Fruit fly (Drosophila melanogaster) whole organism, adult: ENCODE data around the gene Prp4k.

ENCODE experiments used
- CG12768 ChIP-seq: fragments of 200-800 bp; sonication (Bioruptor generic); optimal IDR thresholded peaks from 2 replicates; lab custom pipeline; 2017; ENCODE audit warnings: missing biosample characterization, missing genetic modification characterization, mild to moderate bottlenecking, moderate library complexity, missing genetic modification reagents
- CG1620 ChIP-seq: fragments of 200-800 bp; sonication (Bioruptor generic); optimal IDR thresholded peaks from 2 replicates; lab custom pipeline; 2016; ENCODE audit warnings: missing biosample characterization, missing genetic modification characterization
- CG5204 ChIP-seq: fragments of 200-800 bp; sonication (Bioruptor generic); optimal IDR thresholded peaks from 2 replicates; lab custom pipeline; 2016; ENCODE audit warnings: missing biosample characterization, missing genetic modification characterization
- CG7045 ChIP-seq: fragments of 200-800 bp; sonication (Bioruptor generic); optimal IDR thresholded peaks from 2 replicates; lab custom pipeline; 2017; ENCODE audit warnings: missing biosample characterization, mild to moderate bottlenecking, missing genetic modification characterization
- CG7101 ChIP-seq: fragments of 200-800 bp; sonication (Bioruptor generic); optimal IDR thresholded peaks from 2 replicates; lab custom pipeline; 2018; ENCODE audit warnings: missing biosample characterization, mild to moderate bottlenecking, missing genetic modification characterization, moderate library complexity
- Hr96 ChIP-seq: fragments of 200-800 bp; sonication (Bioruptor generic); optimal IDR thresholded peaks from 2 replicates; lab custom pipeline; 2016; ENCODE audit warnings: missing biosample characterization, missing genetic modification characterization
- bab1 ChIP-seq: fragments of 200-800 bp; sonication (Bioruptor generic); optimal IDR thresholded peaks from 3 replicates; lab custom pipeline; 2019; ENCODE audit warnings: missing biosample characterization, mild to moderate bottlenecking, missing genetic modification characterization, moderate library complexity
- cnc ChIP-seq, 2 experiments: fragments of >200 bp; optimal IDR thresholded peaks; 2 replicates each; lab custom pipeline; 2017
- kay ChIP-seq: fragments of 200-800 bp; sonication (Bioruptor generic); peaks from one replicate; lab custom pipeline; 2016; ENCODE audit warnings: missing biosample characterization, missing genetic modification characterization, borderline replicate concordance
- ovo ChIP-seq: fragments of 200-800 bp; sonication (Bioruptor generic); optimal IDR thresholded peaks from 2 replicates; lab custom pipeline; 2016; ENCODE audit warnings: missing biosample characterization, missing genetic modification characterization
- pad ChIP-seq: fragments of 200-800 bp; sonication (Bioruptor generic); optimal IDR thresholded peaks from 3 replicates; lab custom pipeline; 2017; ENCODE audit warnings: missing biosample characterization, missing genetic modification characterization, mild to moderate bottlenecking, moderate library complexity, missing genetic modification reagents
- tj ChIP-seq: fragments of 200-800 bp; sonication (Bioruptor generic); optimal IDR thresholded peaks from 3 replicates; lab custom pipeline; 2017; ENCODE audit warnings: missing biosample characterization, mild to moderate bottlenecking, missing genetic modification characterization, moderate library complexity
- toe ChIP-seq: fragments of 200-800 bp; sonication (Bioruptor generic); optimal IDR thresholded peaks from 2 replicates; lab custom pipeline; 2016; ENCODE audit warnings: missing biosample characterization, missing genetic modification characterization

DNA sequence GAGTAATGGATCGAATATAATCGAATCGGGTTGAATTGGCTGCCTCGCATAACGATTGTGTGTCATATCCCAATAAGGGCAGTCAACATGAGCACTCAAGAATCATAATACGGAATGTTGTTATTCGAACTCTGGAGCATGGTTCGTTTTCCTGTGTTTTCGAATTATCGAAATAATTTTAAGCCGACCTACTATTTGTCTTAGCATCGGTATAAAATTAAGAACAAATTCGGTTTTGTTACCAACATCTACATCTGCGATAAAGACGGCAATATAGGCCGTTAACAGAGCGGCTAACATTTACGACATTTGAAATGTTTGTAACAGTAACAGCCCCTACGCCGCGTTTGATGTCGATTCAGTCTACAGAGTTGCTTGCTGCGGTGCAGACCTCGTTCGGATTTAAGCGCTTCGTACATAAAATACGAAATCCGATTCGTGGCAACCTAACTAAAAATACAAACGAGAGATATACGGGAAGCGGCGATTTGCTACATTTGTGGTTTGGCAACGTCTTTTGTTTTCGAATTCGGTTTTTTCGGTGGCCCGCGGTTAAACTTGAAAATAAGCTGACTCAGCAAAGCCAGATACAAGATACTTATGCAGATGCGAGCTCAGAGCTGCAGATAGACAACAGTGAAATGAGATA lies 50.7 kb downstream of the Prp4k start:
- peak; percentile 15 for TF ChIP-seq CG7101 (tag; lab: Kevin White, UChicago)
- TF ChIP-seq pad (GFP tag; lab: Kevin White, UChicago) = peak; percentile 1
- no peak for TF ChIP-seq toe (GFP tag; lab: Kevin White, UChicago)
- TF ChIP-seq bab1 (GFP tag; lab: Kevin White, UChicago) = peak; percentile 51
- peak; percentile 82 for TF ChIP-seq tj
- TF ChIP-seq CG7045 = peak; percentile 4
- TF ChIP-seq kay (GFP tag; lab: Kevin White, UChicago) = no peak
- TF ChIP-seq CG1620 (GFP tag; lab: Kevin White, UChicago) = no peak
- TF ChIP-seq CG12768 = peak; percentile 15
- TF ChIP-seq ovo (GFP tag; lab: Kevin White, UChicago) = no peak
- TF ChIP-seq cnc (optimal IDR thresholded peaks at IDR 0.05; lab: Kevin White, UChicago) = no peak
- no peak for TF ChIP-seq Hr96
- no peak for TF ChIP-seq CG5204 (GFP tag; lab: Kevin White, UChicago)
